Worm (Caenorhabditis elegans) whole organism, L3 larva: Measurements from ENCODE around the gene vig-1.

Source experiments
- R02D3.7 ChIP-seq: fragments of 150-350 bp; optimal IDR thresholded peaks from 2 replicates; lab custom pipeline; 2014; ENCODE audit warnings: missing biosample characterization, missing genetic modification characterization
- ama-1 ChIP-seq: fragments of 150-350 bp; optimal IDR thresholded peaks from 2 replicates; lab custom pipeline; 2018
- ceh-16 ChIP-seq: sonication (generic microtip); optimal IDR thresholded peaks from 2 replicates; lab custom pipeline; 2017; ENCODE audit warnings: missing biosample characterization, missing genetic modification characterization
- ceh-28 ChIP-seq: fragments of 150-350 bp; optimal IDR thresholded peaks from 2 replicates; lab custom pipeline; 2014; ENCODE audit warnings: missing biosample characterization, missing genetic modification reagents, missing genetic modification characterization
- elt-3 ChIP-seq, 3 experiments: fragments of 150-350 bp in 1 of 3; sonication (generic microtip) in 2 of 3; optimal IDR thresholded peaks; 2 replicates in 2 of 3; 4 replicates in 1 of 3; lab custom pipeline; 2014 to 2017; ENCODE audit warnings: missing biosample characterization in 3 of 3, missing genetic modification characterization in 3 of 3
- nfya-1 ChIP-seq: sonication (generic microtip); optimal IDR thresholded peaks from 2 replicates; lab custom pipeline; 2017; ENCODE audit warnings: missing genetic modification characterization, mild to moderate bottlenecking, missing compliant biosample characterization, antibody characterized with exemption, moderate library complexity; ENCODE audit not compliant: insufficient read depth
- nhr-25 ChIP-seq: sonication (generic microtip); optimal IDR thresholded peaks from 2 replicates; lab custom pipeline; 2017; ENCODE audit warnings: missing biosample characterization, missing genetic modification characterization
- sea-2 ChIP-seq: fragments of 150-350 bp; sonication (generic microtip); optimal IDR thresholded peaks from 4 replicates; lab custom pipeline; 2014; ENCODE audit warnings: missing biosample characterization, missing genetic modification reagents, missing genetic modification characterization
- zag-1 ChIP-seq: fragments of 150-350 bp; optimal IDR thresholded peaks from 2 replicates; lab custom pipeline; 2014; ENCODE audit warnings: missing biosample characterization, missing genetic modification characterization
- ztf-11 ChIP-seq: fragments of 150-350 bp; optimal IDR thresholded peaks from 2 replicates; lab custom pipeline; 2014; ENCODE audit warnings: missing biosample characterization, missing genetic modification characterization

ce11 chrII:1338196-1338595 lies 17.4 kb downstream of the vig-1 start:
- TF ChIP-seq nhr-25 (tag; lab: Kevin White, UChicago): no peak
- no peak for TF ChIP-seq R02D3.7 (tag; lab: Kevin White, UChicago)
- no peak for TF ChIP-seq elt-3 (tag; optimal IDR thresholded peaks at IDR 0.05; lab: Kevin White, UChicago)
- TF ChIP-seq ceh-28: no peak
- no peak for TF ChIP-seq ama-1 (lab: Kevin White, UChicago)
- TF ChIP-seq ztf-11 (tag; lab: Kevin White, UChicago): no peak
- TF ChIP-seq ceh-16 (tag; lab: Kevin White, UChicago): no peak
- TF ChIP-seq zag-1: no peak
- no peak for TF ChIP-seq sea-2 (GFP tag; lab: Kevin White, UChicago)
- TF ChIP-seq nfya-1 (tag; lab: Kevin White, UChicago): peak; percentile 33
